Worm (Caenorhabditis elegans) whole organism, L2 larva: ENCODE measurements around the gene chil-26.

Experiments
- alr-1 ChIP-seq: fragments of 150-350 bp; optimal IDR thresholded peaks from 2 replicates; lab custom pipeline; 2014; ENCODE audit warnings: missing biosample characterization, missing genetic modification characterization
- ama-1 ChIP-seq: fragments of 150-350 bp; optimal IDR thresholded peaks from 2 replicates; lab custom pipeline; 2018; ENCODE audit warnings: inconsistent platforms
- blmp-1 ChIP-seq: sonication (generic microtip); optimal IDR thresholded peaks from 2 replicates; lab custom pipeline; 2017; ENCODE audit warnings: missing genetic modification characterization, mild to moderate bottlenecking, missing compliant biosample characterization, antibody characterized with exemption, moderate library complexity; ENCODE audit not compliant: insufficient read depth
- crh-2 ChIP-seq: sonication (generic microtip); optimal IDR thresholded peaks from 2 replicates; lab custom pipeline; 2017; ENCODE audit warnings: missing biosample characterization, missing genetic modification characterization
- dmd-4 ChIP-seq: sonication (generic microtip); optimal IDR thresholded peaks from 2 replicates; lab custom pipeline; 2017; ENCODE audit warnings: missing biosample characterization, missing genetic modification characterization
- lin-13 ChIP-seq: fragments of 150-350 bp; optimal IDR thresholded peaks from 2 replicates; lab custom pipeline; 2014; ENCODE audit warnings: missing biosample characterization, missing genetic modification reagents, missing genetic modification characterization
- lin-39 ChIP-seq: fragments of 150-350 bp; optimal IDR thresholded peaks from 2 replicates; lab custom pipeline; 2014; ENCODE audit warnings: missing biosample characterization, missing genetic modification reagents, missing genetic modification characterization
- lsy-2 ChIP-seq, 2 experiments: fragments of 150-350 bp in 1 of 2; sonication (generic microtip) in 1 of 2; optimal IDR thresholded peaks; 2 replicates each; lab custom pipeline; 2014 to 2017; ENCODE audit warnings: missing biosample characterization in 2 of 2, missing genetic modification characterization in 2 of 2
- mab-5 ChIP-seq: fragments of 150-350 bp; optimal IDR thresholded peaks from 2 replicates; lab custom pipeline; 2014; ENCODE audit warnings: missing biosample characterization, missing genetic modification characterization
- peb-1 ChIP-seq: fragments of 150-350 bp; optimal IDR thresholded peaks from 2 replicates; lab custom pipeline; 2014; ENCODE audit warnings: missing biosample characterization, missing genetic modification characterization
- skn-1 ChIP-seq: sonication (generic microtip); optimal IDR thresholded peaks from 2 replicates; lab custom pipeline; 2017; ENCODE audit warnings: missing biosample characterization, missing genetic modification characterization
- sma-9 ChIP-seq, 2 experiments: fragments of 150-350 bp in 1 of 2; sonication (generic microtip) in 1 of 2; optimal IDR thresholded peaks; 2 replicates each; lab custom pipeline; 2014 to 2016; ENCODE audit warnings: missing genetic modification characterization in 2 of 2, mild to moderate bottlenecking in 1 of 2, missing biosample characterization in 1 of 2, missing compliant biosample characterization in 1 of 2, missing genetic modification reagents in 1 of 2, moderate library complexity in 1 of 2
- unc-39 ChIP-seq: fragments of 150-350 bp; optimal IDR thresholded peaks from 2 replicates; lab custom pipeline; 2014; ENCODE audit warnings: missing biosample characterization, missing genetic modification characterization
- zag-1 ChIP-seq: fragments of 150-350 bp; optimal IDR thresholded peaks from 2 replicates; lab custom pipeline; 2014; ENCODE audit warnings: missing biosample characterization, missing genetic modification characterization
- ztf-1 ChIP-seq: fragments of 200-800 bp; sonication (Bioruptor generic); conservative IDR thresholded peaks from 2 replicates; pipeline ENCODE4 v1.3.6; 2022; ENCODE audit warnings: missing genetic modification characterization, missing compliant biosample characterization
- ztf-4 ChIP-seq: fragments of 150-350 bp; optimal IDR thresholded peaks from 2 replicates; lab custom pipeline; 2014; ENCODE audit warnings: missing biosample characterization, missing genetic modification characterization

chil-26 gene

DNA sequence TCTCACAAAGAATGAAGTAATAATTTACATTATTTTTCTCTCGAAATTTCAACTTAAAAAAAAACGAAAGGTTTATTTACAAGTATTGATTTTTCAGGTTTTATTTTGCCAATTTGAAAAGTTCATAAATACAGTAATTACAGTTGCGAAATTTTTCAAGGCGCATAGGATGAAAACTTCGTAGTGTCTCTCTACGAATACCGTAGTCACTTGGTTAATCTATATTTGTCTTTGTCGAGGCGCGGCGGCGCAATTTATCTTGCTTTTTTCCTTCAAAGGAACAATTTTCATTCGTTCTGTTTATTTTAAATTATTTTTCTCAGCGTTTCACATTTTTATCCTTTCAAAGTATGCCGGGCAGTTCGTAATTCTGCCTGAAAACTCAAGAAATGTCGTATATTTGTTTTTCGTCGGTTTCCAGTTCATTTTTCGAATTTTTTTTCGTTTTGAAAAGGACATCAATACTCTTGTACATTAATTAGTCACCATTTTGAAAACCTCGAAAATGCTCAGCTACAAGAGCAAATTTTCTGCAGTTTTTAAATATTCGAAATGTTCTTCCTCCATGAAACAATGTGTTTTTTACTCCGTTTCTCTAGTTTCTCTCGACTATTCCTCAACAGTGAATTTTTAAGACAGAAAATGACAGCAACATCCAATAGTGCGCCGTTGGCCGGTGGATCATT, 48.8 kb downstream of the chil-26 start, which contains the start of gene mex-6:
Gene mex-6 (plus strand): TSS at position 636 of the 686 bp plus-strand sequence.
- TF ChIP-seq blmp-1: no peak
- no peak for TF ChIP-seq dmd-4 (tag; lab: Kevin White, UChicago)
- no peak for TF ChIP-seq alr-1 (tag; lab: Kevin White, UChicago)
- TF ChIP-seq lin-39 (tag; lab: Kevin White, UChicago): no peak
- TF ChIP-seq skn-1 (tag; lab: Kevin White, UChicago): no peak
- TF ChIP-seq sma-9 (GFP tag; optimal IDR thresholded peaks at IDR 0.05; lab: Kevin White, UChicago): no peak
- no peak for TF ChIP-seq sma-9 (tag; optimal IDR thresholded peaks at IDR 0.05; lab: Kevin White, UChicago)
- no peak for TF ChIP-seq zag-1 (tag; lab: Kevin White, UChicago)
- TF ChIP-seq ztf-4 (tag; lab: Kevin White, UChicago): no peak
- TF ChIP-seq ama-1 (lab: Kevin White, UChicago): no peak
- no peak for TF ChIP-seq crh-2 (tag; lab: Kevin White, UChicago)
- TF ChIP-seq lsy-2 (tag; optimal IDR thresholded peaks at IDR 0.05; lab: Kevin White, UChicago): no peak
- TF ChIP-seq ztf-1 (GFP tag; lab: Robert Waterston, UW): no peak
- no peak for TF ChIP-seq unc-39 (tag; lab: Kevin White, UChicago)
- TF ChIP-seq mab-5 (tag; lab: Kevin White, UChicago): no peak
- no peak for TF ChIP-seq lin-13 (GFP tag; lab: Kevin White, UChicago)
- TF ChIP-seq peb-1 (tag; lab: Kevin White, UChicago): no peak
